Worm (Caenorhabditis elegans) whole organism, L4/young adult: ENCODE measurements around the gene F26G1.9.

ENCODE experiments used
- W03F9.2 ChIP-seq: fragments of 150-350 bp; optimal IDR thresholded peaks from 2 replicates; lab custom pipeline; 2014; ENCODE audit warnings: missing biosample characterization, missing genetic modification characterization
- dao-5 ChIP-seq: sonication (generic microtip); optimal IDR thresholded peaks from 2 replicates; lab custom pipeline; 2016; ENCODE audit warnings: missing genotype, missing genetic modification characterization, moderate library complexity, missing compliant biosample characterization
- him-1 ChIP-seq: sonication (generic microtip); optimal IDR thresholded peaks from 2 replicates; lab custom pipeline; 2016; ENCODE audit warnings: missing genotype, missing genetic modification reagents, missing genetic modification characterization, missing compliant biosample characterization

ce11 chrII:4815356-4815755 is 41.6 kb upstream of the F26G1.9 start:
- TF ChIP-seq him-1 (tag; lab: Kevin White, UChicago) (no peak), W03F9.2 (no peak), dao-5 (tag; lab: Kevin White, UChicago) (no peak)
